Fruit fly (Drosophila melanogaster) whole organism: ENCODE results near the gene CG1105.

Source experiments
- CG8478 ChIP-seq: fragments of >200 bp; optimal IDR thresholded peaks from 2 replicates; lab custom pipeline; 2018; ENCODE audit warnings: inconsistent platforms
- Dll ChIP-seq: fragments of >200 bp; optimal IDR thresholded peaks from 2 replicates; lab custom pipeline; 2017
- EcR ChIP-seq, 2 experiments: fragments of >200 bp; optimal IDR thresholded peaks; 2 replicates each; lab custom pipeline; 2017; ENCODE audit warnings: missing biosample characterization in 2 of 2, missing genetic modification characterization in 2 of 2, missing genetic modification reagents in 2 of 2
- psq ChIP-seq: fragments of >200 bp; optimal IDR thresholded peaks from 2 replicates; lab custom pipeline; 2017
- usp ChIP-seq: fragments of >200 bp; optimal IDR thresholded peaks from 2 replicates; lab custom pipeline; 2017; ENCODE audit warnings: missing biosample characterization, missing genetic modification characterization, mixed read lengths

- TF ChIP-seq EcR (GFP tag; optimal IDR thresholded peaks at IDR 0.05; lab: Kevin White, UChicago) (no peak), usp (no peak), Dll (lab: Kevin White, UChicago) (no peak), psq (lab: Kevin White, UChicago) (no peak), CG8478 (lab: Kevin White, UChicago) (no peak)
Measured at dm6 chr3R:7079718-7080117, 12.8 kb upstream of the CG1105 start.
